Fruit fly (Drosophila melanogaster): ENCODE data around the gene CG42337.
A peak's percentile ranks its signal among the peaks of the same experiment; 100 is the strongest.

CG42337 gene

DNA sequence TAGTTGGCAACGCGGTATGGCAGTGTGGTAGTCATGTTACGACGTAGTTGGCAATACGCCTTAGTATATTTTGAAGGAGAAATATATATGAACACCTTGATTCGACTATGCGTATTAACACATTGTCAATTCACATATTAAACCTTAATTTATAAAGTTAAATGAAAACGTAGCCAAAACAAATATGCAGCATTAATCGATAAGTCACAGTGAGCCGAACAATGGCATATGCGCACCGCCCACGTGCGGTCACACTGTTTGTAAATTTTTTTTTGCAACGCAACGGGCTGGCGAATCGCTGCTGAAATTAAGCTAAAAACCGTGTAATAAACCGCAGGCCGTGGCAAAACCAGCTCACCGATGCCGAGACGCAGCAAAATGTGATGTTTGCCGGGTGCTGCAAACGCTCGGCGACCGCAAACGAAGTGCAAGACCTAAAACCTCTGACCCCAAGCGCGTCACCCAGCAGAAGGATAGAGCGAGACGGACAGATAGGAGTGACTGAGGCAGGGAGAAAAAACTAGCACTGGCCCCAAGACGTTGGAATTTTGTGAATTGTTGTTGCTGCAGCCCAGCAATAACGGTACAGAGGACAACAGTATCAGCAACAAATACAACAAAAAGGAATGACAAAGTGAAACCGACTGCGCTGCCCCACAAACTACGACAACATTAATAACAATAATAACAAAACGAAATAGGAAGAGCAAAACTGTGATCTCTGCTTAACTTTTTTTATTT, 17.5 kb downstream of the CG42337 start (continued):
- TF ChIP-seq onecut (GFP tag; IDR thresholded peaks at IDR 0.05), result peak; percentile 11; the same call in 1 of the 2 replicates
- no peak for TF ChIP-seq B-H2 (GFP tag; optimal IDR thresholded peaks at IDR 0.05)
- no peak for TF ChIP-seq pb (GFP tag; optimal IDR thresholded peaks at IDR 0.05)
- TF ChIP-seq CG10979 (tag; optimal IDR thresholded peaks at IDR 0.05), result no peak
- TF ChIP-seq CG34422 (GFP tag; IDR thresholded peaks at IDR 0.05), result peak; percentile 83; the same call in 1 of the 3 replicates
- TF ChIP-seq lola (GFP tag; optimal IDR thresholded peaks at IDR 0.05), result no peak
- peak; percentile 35; the same call in 1 of the 2 replicates for TF ChIP-seq Adf1 (GFP tag; IDR thresholded peaks at IDR 0.05)
- no peak for TF ChIP-seq CG2875 (GFP tag; optimal IDR thresholded peaks at IDR 0.05)
- no peak for TF ChIP-seq aop (GFP tag; IDR thresholded peaks at IDR 0.05)
- TF ChIP-seq CTCF (GFP tag; optimal IDR thresholded peaks at IDR 0.05), result peak; percentile 28
- TF ChIP-seq chm (GFP tag; IDR thresholded peaks at IDR 0.05), result peak; percentile 56; the same call in 1 of the 2 replicates
- no peak for TF ChIP-seq ab (GFP tag; optimal IDR thresholded peaks at IDR 0.05)
- no peak for TF ChIP-seq CrebB (tag; optimal IDR thresholded peaks at IDR 0.05)
- TF ChIP-seq repo (GFP tag; optimal IDR thresholded peaks at IDR 0.05), result no peak
- peak; percentile 53 for TF ChIP-seq Scr (GFP tag; IDR thresholded peaks at IDR 0.05; ENCODE audit: partially characterized antibody)
- no peak for TF ChIP-seq Nf-YB (GFP tag; optimal IDR thresholded peaks at IDR 0.05)
- no peak for TF ChIP-seq TFAM (GFP tag; optimal IDR thresholded peaks at IDR 0.05)
- no peak for TF ChIP-seq CG8944 (GFP tag; optimal IDR thresholded peaks at IDR 0.05)
- TF ChIP-seq sna (GFP tag; IDR thresholded peaks at IDR 0.05; ENCODE audit: partially characterized antibody), result 0 out of 2 replicates have a peak, but pooled peaks have one; percentile 33
- TF ChIP-seq Max (GFP tag; optimal IDR thresholded peaks at IDR 0.05), result peak; percentile 22
- no peak for TF ChIP-seq CG4282 (GFP tag; optimal IDR thresholded peaks at IDR 0.05)
- TF ChIP-seq CG8478 (optimal IDR thresholded peaks at IDR 0.05), result peak; percentile 75
- no peak for TF ChIP-seq bsh (GFP tag; optimal IDR thresholded peaks at IDR 0.05)
- peak; percentile 97 for TF ChIP-seq CG9797 (GFP tag; optimal IDR thresholded peaks at IDR 0.05)
- TF ChIP-seq Doc3 (GFP tag; IDR thresholded peaks at IDR 0.05; ENCODE audit: partially characterized antibody), result 0 out of 3 replicates have a peak, but pooled peaks have one; percentile 20
- TF ChIP-seq Bgb (GFP tag; IDR thresholded peaks at IDR 0.05; ENCODE audit: partially characterized antibody), result 0 out of 2 replicates have a peak, but pooled peaks have one; percentile 4
- no peak for TF ChIP-seq H2.0 (GFP tag; IDR thresholded peaks at IDR 0.05)
- TF ChIP-seq E2f2 (GFP tag; IDR thresholded peaks at IDR 0.05), result peak; percentile 60
- TF ChIP-seq CG10147 (GFP tag; optimal IDR thresholded peaks at IDR 0.05), result peak; percentile 6
- TF ChIP-seq Sry-δ (GFP tag; optimal IDR thresholded peaks at IDR 0.05), result peak; percentile 66
- peak; percentile 70 for TF ChIP-seq hkb (optimal IDR thresholded peaks at IDR 0.05)
- TF ChIP-seq hkb (GFP tag; IDR thresholded peaks at IDR 0.05), result no peak
- TF ChIP-seq Dll (GFP tag; IDR thresholded peaks at IDR 0.05; ENCODE audit: partially characterized antibody), result peak; percentile 61; the same call in 2 of the 4 replicates
- peak; percentile 54 for TF ChIP-seq CG15514 (GFP tag; optimal IDR thresholded peaks at IDR 0.05)
- no peak for TF ChIP-seq tgo (GFP tag; IDR thresholded peaks at IDR 0.05)
- peak; percentile 77 for TF ChIP-seq trem (tag; optimal IDR thresholded peaks at IDR 0.05)
- TF ChIP-seq Hand (GFP tag; optimal IDR thresholded peaks at IDR 0.05), result no peak
- TF ChIP-seq CG9727 (GFP tag; optimal IDR thresholded peaks at IDR 0.05), result no peak
- TF ChIP-seq tll (GFP tag; optimal IDR thresholded peaks at IDR 0.05), result peak in 1 of 2 experiments; percentile 33
- TF ChIP-seq Bdp1 (GFP tag; optimal IDR thresholded peaks at IDR 0.05), result no peak
- TF ChIP-seq CG14441 (GFP tag; IDR thresholded peaks at IDR 0.05), result no peak
- 0 out of 2 replicates have a peak, but pooled peaks have one; percentile 45 for TF ChIP-seq CG32767 (GFP tag; IDR thresholded peaks at IDR 0.05)
- TF ChIP-seq gsb (GFP tag; IDR thresholded peaks at IDR 0.05), result no peak
- no peak for TF ChIP-seq CG12071 (GFP tag; optimal IDR thresholded peaks at IDR 0.05)
- TF ChIP-seq CG7271 (tag; optimal IDR thresholded peaks at IDR 0.05), result peak; percentile 68
- TF ChIP-seq gcm2 (GFP tag; optimal IDR thresholded peaks at IDR 0.05), result no peak
- peak; percentile 49; the same call in 1 of the 2 replicates for TF ChIP-seq CG4360 (GFP tag; IDR thresholded peaks at IDR 0.05)
- TF ChIP-seq ci (GFP tag; IDR thresholded peaks at IDR 0.05), result 0 out of 3 replicates have a peak, but pooled peaks have one; percentile 50
- no peak for TF ChIP-seq br (optimal IDR thresholded peaks at IDR 0.05)
- TF ChIP-seq CG1603 (tag; optimal IDR thresholded peaks at IDR 0.05), result peak; percentile 81

Measured in whole organism, embryonic.